Fruit fly (Drosophila melanogaster) whole organism, prepupa: ENCODE data around the gene wa-cup.

ENCODE experiments used
- CG10669 ChIP-seq: fragments of 200-800 bp; sonication (Bioruptor generic); optimal IDR thresholded peaks from 3 replicates; lab custom pipeline; 2018; ENCODE audit warnings: missing biosample characterization, mild to moderate bottlenecking, missing genetic modification characterization, moderate library complexity
- CG11902 ChIP-seq: fragments of 200-800 bp; sonication (Bioruptor generic); optimal IDR thresholded peaks from 3 replicates; lab custom pipeline; 2016; ENCODE audit warnings: missing biosample characterization, missing genetic modification characterization
- CG3032 ChIP-seq: fragments of 200-800 bp; optimal IDR thresholded peaks from 2 replicates; lab custom pipeline; 2019; ENCODE audit warnings: missing biosample characterization, mild to moderate bottlenecking, missing genetic modification characterization, moderate library complexity
- CG6276 ChIP-seq: fragments of 200-800 bp; sonication (Bioruptor generic); optimal IDR thresholded peaks from 2 replicates; lab custom pipeline; 2017; ENCODE audit warnings: missing biosample characterization, mild to moderate bottlenecking, missing genetic modification characterization
- Eip93F ChIP-seq: fragments of 200-800 bp; sonication (Bioruptor generic); optimal IDR thresholded peaks from 2 replicates; lab custom pipeline; 2016; ENCODE audit warnings: missing biosample characterization, mild to moderate bottlenecking, missing genetic modification characterization
- OdsH ChIP-seq: fragments of 200-800 bp; sonication (Bioruptor generic); optimal IDR thresholded peaks from 3 replicates; lab custom pipeline; 2016; ENCODE audit warnings: missing biosample characterization, missing genetic modification characterization

dm6 chr3R:7441359-7441758 is 20.8 kb downstream of the wa-cup start:
- TF ChIP-seq CG6276 (GFP tag; lab: Kevin White, UChicago) (no peak), Eip93F (GFP tag; lab: Kevin White, UChicago) (no peak), CG11902 (GFP tag; lab: Kevin White, UChicago) (no peak), CG10669 (GFP tag; lab: Kevin White, UChicago) (no peak), CG3032 (no peak), OdsH (GFP tag; lab: Kevin White, UChicago) (no peak)
